Fruit fly (Drosophila melanogaster): Measurements from ENCODE around the gene eIF2gamma.

The eIF2gamma gene

DNA sequence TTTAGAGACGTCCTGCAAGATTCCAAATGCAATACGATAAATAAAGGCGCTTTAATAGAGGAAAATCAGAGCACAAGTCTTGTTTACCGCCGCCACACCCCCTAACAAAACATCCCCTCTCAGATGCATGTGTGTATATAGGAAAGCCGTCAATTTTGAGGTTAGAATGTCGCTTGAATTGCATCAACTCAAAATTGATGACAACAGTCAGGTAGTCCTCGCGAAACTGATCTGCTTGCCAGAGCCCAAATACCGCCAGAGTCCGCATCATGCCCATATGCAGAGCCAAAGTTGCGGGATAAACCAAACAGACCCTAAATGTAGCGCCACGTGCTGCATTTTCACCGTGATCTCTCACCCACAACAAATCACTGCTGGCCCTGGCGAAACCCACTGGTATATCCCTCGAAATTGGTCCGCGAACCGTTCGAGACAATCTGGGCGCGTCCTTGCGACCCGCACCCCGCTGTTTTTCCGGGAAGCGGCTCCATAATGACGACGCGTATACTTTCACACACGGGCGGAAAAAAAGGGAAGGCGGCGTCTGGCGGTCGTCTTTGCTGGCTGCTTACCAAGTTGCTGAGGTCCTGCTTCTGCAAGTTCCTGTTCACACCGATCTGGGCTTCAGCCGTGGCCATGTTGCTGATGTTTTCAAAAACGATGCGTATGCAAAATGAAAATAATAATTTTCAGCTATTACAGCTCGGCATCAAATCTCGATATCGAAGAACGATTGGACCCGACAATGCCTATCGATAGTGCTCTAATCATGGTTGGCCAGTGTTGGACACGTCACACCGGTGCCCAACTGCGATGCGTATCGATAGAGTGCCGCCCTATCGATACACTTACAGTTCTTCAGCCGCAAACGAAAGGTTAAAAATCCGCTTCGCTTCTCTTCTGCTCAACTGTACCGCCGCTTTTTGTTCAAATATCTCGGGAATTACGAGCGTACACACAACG is at the start of gene eIF2gamma, which contains the start of gene Set:
Gene eIF2gamma (minus strand): TSS at position 749 of the 963 bp plus-strand sequence.
Gene Set (plus strand): TSS at position 843 of the 963 bp plus-strand sequence.
- TF ChIP-seq usp (GFP tag; optimal IDR thresholded peaks at IDR 0.05) (no peak), pan (optimal IDR thresholded peaks at IDR 0.05) (no peak), Dll (optimal IDR thresholded peaks at IDR 0.05) (no peak), EcR (GFP tag; optimal IDR thresholded peaks at IDR 0.05) (no peak), psq (optimal IDR thresholded peaks at IDR 0.05) (no peak), CG8478 (optimal IDR thresholded peaks at IDR 0.05) (no peak)

- TF ChIP-seq EcR (GFP tag; optimal IDR thresholded peaks at IDR 0.05) (no peak), pan (optimal IDR thresholded peaks at IDR 0.05) (no peak), CG8478 (optimal IDR thresholded peaks at IDR 0.05) (no peak), psq (optimal IDR thresholded peaks at IDR 0.05) (no peak), Dll (optimal IDR thresholded peaks at IDR 0.05) (no peak), usp (GFP tag; optimal IDR thresholded peaks at IDR 0.05) (no peak)
These were observed 47.4 kb upstream of the eIF2gamma start for dm6 chr3R:15310695-15311094.

DNA sequence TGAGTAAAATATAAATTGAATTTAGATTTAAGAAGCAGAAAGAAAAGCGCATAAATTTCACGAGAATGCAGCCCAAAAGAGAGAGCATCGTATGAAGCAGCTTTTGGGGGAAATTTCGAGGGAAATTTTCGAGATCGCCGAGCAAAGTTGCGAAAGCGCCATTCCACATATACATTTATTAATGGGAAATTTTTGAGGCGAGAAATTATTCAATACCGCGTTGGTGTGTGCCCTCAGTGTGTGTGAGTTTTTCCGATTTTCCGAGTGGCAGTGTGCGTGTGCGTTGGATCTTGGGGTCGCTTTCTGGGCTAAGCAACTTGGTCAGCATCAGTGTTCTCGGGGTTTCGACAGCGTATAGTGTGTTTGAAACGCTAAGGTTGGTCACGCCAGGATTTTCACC is 46.7 kb upstream of the eIF2gamma start, which contains the start of gene Tm2:
Gene Tm2 (plus strand): TSS at position 270 of the 400 bp plus-strand sequence.
- no peak for TF ChIP-seq pan (optimal IDR thresholded peaks at IDR 0.05)

DNA sequence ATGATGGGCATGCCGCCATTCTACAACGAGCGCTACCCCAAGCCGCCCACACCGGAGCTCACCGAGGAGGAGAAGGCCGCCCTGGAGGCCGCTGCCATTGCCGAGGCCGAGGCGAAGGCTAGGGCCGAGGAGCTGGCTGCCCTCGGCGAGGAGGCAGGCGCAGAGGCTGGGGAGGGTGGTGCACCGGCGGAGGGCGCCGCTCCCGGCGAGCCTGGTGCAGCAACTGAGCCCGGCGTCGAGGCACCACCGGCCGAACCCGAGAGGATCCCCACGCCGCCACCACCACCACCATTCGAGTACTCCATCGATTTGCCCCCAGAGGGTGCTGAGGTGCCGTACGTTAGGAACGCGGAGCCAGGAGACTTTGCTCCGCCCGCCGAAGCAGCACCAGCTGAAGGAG is 42.0 kb upstream of the eIF2gamma start:
- no peak for TF ChIP-seq usp (GFP tag; optimal IDR thresholded peaks at IDR 0.05)
- no peak for TF ChIP-seq EcR (GFP tag; optimal IDR thresholded peaks at IDR 0.05)
- TF ChIP-seq psq (optimal IDR thresholded peaks at IDR 0.05), result no peak

dm6 chr3R:15297904-15298303 is 34.6 kb upstream of the eIF2gamma start:
- no peak for TF ChIP-seq EcR (GFP tag; optimal IDR thresholded peaks at IDR 0.05)
- TF ChIP-seq psq (optimal IDR thresholded peaks at IDR 0.05), result no peak
- no peak for TF ChIP-seq Dll (optimal IDR thresholded peaks at IDR 0.05)
- TF ChIP-seq pan (optimal IDR thresholded peaks at IDR 0.05), result no peak
- no peak for TF ChIP-seq CG8478 (optimal IDR thresholded peaks at IDR 0.05)
- TF ChIP-seq usp (GFP tag; optimal IDR thresholded peaks at IDR 0.05), result no peak

dm6 chr3R:15293878-15294350 is 30.7 kb upstream of the eIF2gamma start:
- TF ChIP-seq Dll (optimal IDR thresholded peaks at IDR 0.05), result no peak

DNA sequence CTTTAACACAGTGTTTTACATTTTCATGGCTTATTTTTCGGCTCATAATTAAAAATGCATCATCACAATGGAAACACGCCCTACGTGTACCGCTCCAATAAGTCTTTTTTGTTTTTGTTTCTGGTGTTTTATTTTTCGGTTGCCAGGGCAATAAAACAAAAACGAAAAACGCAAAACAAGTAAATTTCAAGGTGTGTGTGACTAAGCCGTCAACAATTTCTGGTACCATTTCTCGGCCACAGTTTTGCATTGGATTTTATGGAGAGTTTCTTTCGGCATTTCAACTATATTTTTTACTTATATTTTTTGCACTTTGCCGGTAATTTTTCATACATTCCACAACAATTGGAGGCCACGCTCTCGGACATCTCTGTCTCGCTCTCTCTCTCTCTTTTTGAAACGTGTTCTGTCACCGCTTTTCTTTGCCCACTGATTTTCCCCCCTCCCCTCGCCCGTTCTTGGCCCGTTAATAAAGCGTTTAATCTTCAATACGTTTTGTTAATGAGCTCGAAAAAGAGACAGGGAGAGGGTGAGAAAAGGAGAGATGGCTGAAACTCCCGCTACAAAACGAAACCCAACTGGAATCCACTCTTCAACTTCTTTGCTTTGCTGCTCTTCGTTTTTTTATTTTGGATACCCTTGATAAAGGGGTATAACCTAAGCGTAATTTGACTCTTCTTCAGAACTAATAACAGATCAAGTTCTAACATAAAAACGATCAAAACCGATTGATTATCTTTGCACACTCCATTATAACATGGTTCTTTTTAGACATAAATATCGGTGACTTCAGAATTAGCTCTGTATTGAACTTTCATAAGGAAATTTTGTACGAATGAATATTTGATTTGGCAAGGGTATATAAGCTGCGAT is 30.0 kb upstream of the eIF2gamma start:
- no peak for TF ChIP-seq pan (optimal IDR thresholded peaks at IDR 0.05)
- TF ChIP-seq psq (optimal IDR thresholded peaks at IDR 0.05), result no peak
- no peak for TF ChIP-seq Dll (optimal IDR thresholded peaks at IDR 0.05)
- TF ChIP-seq usp (GFP tag; optimal IDR thresholded peaks at IDR 0.05), result no peak
- TF ChIP-seq CG8478 (optimal IDR thresholded peaks at IDR 0.05), result no peak
- no peak for TF ChIP-seq EcR (GFP tag; optimal IDR thresholded peaks at IDR 0.05)

- TF ChIP-seq pan (optimal IDR thresholded peaks at IDR 0.05) (no peak), psq (optimal IDR thresholded peaks at IDR 0.05) (no peak), CG8478 (optimal IDR thresholded peaks at IDR 0.05) (no peak), usp (GFP tag; optimal IDR thresholded peaks at IDR 0.05) (no peak), Dll (optimal IDR thresholded peaks at IDR 0.05) (no peak), EcR (GFP tag; optimal IDR thresholded peaks at IDR 0.05) (no peak)
These were observed 29.2 kb upstream of the eIF2gamma start for dm6 chr3R:15292241-15293004.

DNA sequence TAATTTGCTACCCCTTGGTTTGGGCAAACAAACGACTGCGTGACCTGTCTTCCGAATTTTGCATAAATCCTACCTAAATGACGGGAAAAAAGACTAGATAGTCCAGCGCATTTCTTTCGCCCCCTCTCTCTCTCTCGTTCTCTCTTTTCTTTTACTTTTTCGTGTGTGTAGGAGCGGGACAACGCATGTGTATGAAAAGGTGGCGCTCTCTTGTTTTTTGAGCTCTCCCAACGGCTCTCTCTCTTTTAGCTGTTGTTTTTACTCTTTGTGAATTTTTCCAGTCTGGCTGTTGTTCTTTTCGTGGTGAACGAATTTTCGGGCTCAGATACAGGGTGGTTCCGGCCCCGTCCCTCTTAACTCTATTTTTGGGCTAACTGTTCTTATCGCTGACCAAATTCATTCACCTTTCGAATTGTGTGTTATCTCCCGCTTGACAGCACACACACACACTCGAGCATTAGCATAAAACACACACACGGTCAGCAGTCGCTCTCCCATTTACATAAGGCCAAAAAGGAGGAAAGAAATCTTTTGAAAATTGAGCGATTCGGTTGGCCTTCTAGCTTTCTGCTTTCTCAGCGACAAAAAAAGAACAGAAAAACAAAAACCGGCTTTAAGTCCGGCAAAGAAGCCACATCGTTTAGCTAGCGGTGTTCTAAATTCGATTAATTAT is 28.4 kb upstream of the eIF2gamma start:
- TF ChIP-seq EcR (GFP tag; optimal IDR thresholded peaks at IDR 0.05) (no peak), CG8478 (optimal IDR thresholded peaks at IDR 0.05) (peak; percentile 76)

dm6 chr3R:15290642-15291118 is 27.4 kb upstream of the eIF2gamma start, which contains the start of gene CG45218:
CG45218 (minus strand) TSS chr3R:15290799.
- TF ChIP-seq CG8478 (optimal IDR thresholded peaks at IDR 0.05) (peak; percentile 2), Dll (optimal IDR thresholded peaks at IDR 0.05) (no peak), EcR (GFP tag; optimal IDR thresholded peaks at IDR 0.05) (no peak), pan (optimal IDR thresholded peaks at IDR 0.05) (no peak)

Measured in whole organism.